Fruit fly (Drosophila melanogaster) whole organism, embryonic: ENCODE results near the gene CG3587.
A peak's percentile ranks its signal among the peaks of the same experiment; 100 is the strongest.

ENCODE experiments used
- Adf1 ChIP-seq: fragments of 200-800 bp; sonication (Bioruptor generic); IDR thresholded peaks from 2 replicates; pipeline ENCODE4 v1.3.6; 2022; ENCODE audit warnings: missing biosample characterization, missing genetic modification characterization
- Awh ChIP-seq: fragments of 200-800 bp; sonication (Bioruptor generic); IDR thresholded peaks from 2 replicates; pipeline ENCODE4, ENCODE4 v1.3.6; 2022; ENCODE audit warnings: missing biosample characterization, missing genetic modification characterization
- BEAF-32 ChIP-seq: fragments of 200-800 bp; sonication (Bioruptor generic); optimal IDR thresholded peaks from 3 replicates; lab custom pipeline; 2017; ENCODE audit warnings: missing biosample characterization, missing genetic modification characterization, mild to moderate bottlenecking, moderate library complexity, missing genetic modification reagents
- CG14710 ChIP-seq: fragments of 200-800 bp; sonication (Bioruptor generic); optimal IDR thresholded peaks from 3 replicates; lab custom pipeline; 2019; ENCODE audit warnings: missing biosample characterization, mild to moderate bottlenecking, missing genetic modification characterization, moderate library complexity
- CG1529 ChIP-seq: fragments of 200-800 bp; sonication (Bioruptor generic); optimal IDR thresholded peaks from 3 replicates; lab custom pipeline; 2018; ENCODE audit warnings: missing biosample characterization, missing genetic modification characterization
- CG15514 ChIP-seq: fragments of 200-800 bp; sonication (Bioruptor generic); optimal IDR thresholded peaks from 3 replicates; lab custom pipeline; 2017; ENCODE audit warnings: missing biosample characterization, missing genetic modification characterization, mild to moderate bottlenecking, moderate library complexity, missing genetic modification reagents
- CG17385 ChIP-seq: fragments of 200-800 bp; sonication (Bioruptor generic); optimal IDR thresholded peaks from 3 replicates; lab custom pipeline; 2018; ENCODE audit warnings: missing biosample characterization, mild to moderate bottlenecking, missing genetic modification characterization
- CG1792 ChIP-seq: fragments of 200-800 bp; sonication (Bioruptor generic); optimal IDR thresholded peaks from 2 replicates; lab custom pipeline; 2016; ENCODE audit warnings: missing biosample characterization, missing genetic modification characterization
- CG18262 ChIP-seq: fragments of 200-800 bp; optimal IDR thresholded peaks from 3 replicates; lab custom pipeline; 2019; ENCODE audit warnings: missing biosample characterization, mild to moderate bottlenecking, missing genetic modification characterization, moderate library complexity
- CG2116 ChIP-seq: fragments of 200-800 bp; sonication (Bioruptor generic); optimal IDR thresholded peaks from 3 replicates; lab custom pipeline; 2018; ENCODE audit warnings: missing biosample characterization, mild to moderate bottlenecking, missing genetic modification characterization
- CG2120 ChIP-seq: fragments of 200-800 bp; sonication (Bioruptor generic); optimal IDR thresholded peaks from 3 replicates; lab custom pipeline; 2016; ENCODE audit warnings: missing biosample characterization, missing genetic modification characterization
- CG31388 ChIP-seq: fragments of 200-800 bp; sonication (Bioruptor generic); optimal IDR thresholded peaks from 2 replicates; lab custom pipeline; 2016; ENCODE audit warnings: missing biosample characterization, missing genetic modification characterization
- CG3847 ChIP-seq: fragments of 200-800 bp; sonication (Bioruptor generic); IDR thresholded peaks from 2 replicates; pipeline ENCODE4 v1.3.6; 2022; ENCODE audit warnings: missing biosample characterization, missing genetic modification characterization
- CG42726 ChIP-seq: fragments of 200-800 bp; sonication (Bioruptor generic); IDR thresholded peaks from 2 replicates; pipeline ENCODE4 v1.3.6; 2022; ENCODE audit warnings: missing biosample characterization, missing genetic modification characterization; ENCODE audit not compliant: partially characterized antibody
- CG4360 ChIP-seq: fragments of 200-800 bp; sonication (Bioruptor generic); IDR thresholded peaks from 2 replicates; pipeline ENCODE4 v1.3.6; 2022; ENCODE audit warnings: missing biosample characterization, missing genetic modification characterization
- CG4617 ChIP-seq: fragments of 200-800 bp; sonication (Bioruptor generic); optimal IDR thresholded peaks from 3 replicates; lab custom pipeline; 2016; ENCODE audit warnings: missing biosample characterization, missing genetic modification characterization, borderline replicate concordance
- CG4820 ChIP-seq: fragments of 200-800 bp; sonication (Bioruptor generic); optimal IDR thresholded peaks from 3 replicates; lab custom pipeline; 2016; ENCODE audit warnings: missing biosample characterization, missing genetic modification characterization
- CG5245 ChIP-seq: fragments of 200-800 bp; sonication (Bioruptor generic); optimal IDR thresholded peaks from 3 replicates; lab custom pipeline; 2016; ENCODE audit warnings: missing biosample characterization, missing genetic modification characterization
- CG6272 ChIP-seq: fragments of 200-800 bp; sonication (Bioruptor generic); IDR thresholded peaks from 2 replicates; pipeline ENCODE4 v1.3.6; 2022; ENCODE audit warnings: missing biosample characterization, missing genetic modification characterization
- CG9215 ChIP-seq: fragments of 200-800 bp; sonication (Bioruptor generic); IDR thresholded peaks from 2 replicates; pipeline ENCODE4 v1.3.6; 2022; ENCODE audit warnings: missing biosample characterization, missing genetic modification characterization
- CG9797 ChIP-seq: fragments of 200-800 bp; sonication (Bioruptor generic); optimal IDR thresholded peaks from 3 replicates; lab custom pipeline; 2018; ENCODE audit warnings: missing biosample characterization, mild to moderate bottlenecking, missing genetic modification characterization
- CG9876 ChIP-seq: fragments of 200-800 bp; sonication (Bioruptor generic); optimal IDR thresholded peaks from 2 replicates; lab custom pipeline; 2016; ENCODE audit warnings: missing biosample characterization, missing genetic modification characterization
- CoRest ChIP-seq: fragments of 200-800 bp; sonication (Bioruptor generic); optimal IDR thresholded peaks from 3 replicates; lab custom pipeline; 2018; ENCODE audit warnings: missing biosample characterization, mild to moderate bottlenecking, missing genetic modification characterization, moderate library complexity
- Dip3 ChIP-seq: fragments of 200-800 bp; sonication (Bioruptor generic); optimal IDR thresholded peaks from 3 replicates; lab custom pipeline; 2016; ENCODE audit warnings: missing biosample characterization, missing genetic modification characterization
- Dref ChIP-seq: fragments of 200-800 bp; sonication (Bioruptor generic); IDR thresholded peaks from 2 replicates; pipeline ENCODE4 v1.3.6; 2022; ENCODE audit warnings: missing biosample characterization, missing genetic modification characterization
- E2f2 ChIP-seq: fragments of 200-800 bp; sonication (Bioruptor generic); IDR thresholded peaks from 2 replicates; pipeline ENCODE4 v1.3.6; 2022; ENCODE audit warnings: missing biosample characterization, missing genetic modification characterization
- GATAe ChIP-seq: fragments of 200-800 bp; sonication (Bioruptor generic); conservative IDR thresholded peaks from 2 replicates; pipeline ENCODE4 v1.3.6; 2022; ENCODE audit warnings: missing biosample characterization, missing genetic modification characterization
- H15 ChIP-seq: fragments of 200-800 bp; sonication (Bioruptor generic); IDR thresholded peaks from 3 replicates; pipeline ENCODE4 v1.3.6; 2022; ENCODE audit warnings: missing biosample characterization, missing genetic modification characterization
- HLH4C ChIP-seq: fragments of 200-800 bp; sonication (Bioruptor generic); IDR thresholded peaks from 3 replicates; pipeline ENCODE4 v1.3.6; 2022; ENCODE audit warnings: missing biosample characterization, missing genetic modification characterization; ENCODE audit not compliant: partially characterized antibody
- HmgZ ChIP-seq: fragments of 200-800 bp; sonication (Bioruptor generic); optimal IDR thresholded peaks from 2 replicates; lab custom pipeline; 2018; ENCODE audit warnings: missing biosample characterization, mild to moderate bottlenecking, missing genetic modification characterization
- Med ChIP-seq: fragments of 200-800 bp; sonication (Bioruptor generic); peaks from one replicate; lab custom pipeline; 2016; ENCODE audit warnings: missing biosample characterization, missing genetic modification characterization, mild to moderate bottlenecking, inconsistent platforms, moderate library complexity
- Pdp1 ChIP-seq, 2 experiments: fragments of 200-800 bp; sonication (Bioruptor generic); optimal IDR thresholded peaks; 3 replicates each; lab custom pipeline; 2016; ENCODE audit warnings: missing biosample characterization in 2 of 2, missing genetic modification characterization in 2 of 2, mild to moderate bottlenecking in 1 of 2, moderate library complexity in 1 of 2
- Ptx1 ChIP-seq: fragments of 200-800 bp; sonication (Bioruptor generic); IDR thresholded peaks from 2 replicates; pipeline ENCODE4 v1.3.6; 2022; ENCODE audit warnings: missing biosample characterization, missing genetic modification characterization
- Sin3A ChIP-seq: fragments of >200 bp; optimal IDR thresholded peaks from 2 replicates; lab custom pipeline; 2018
- Xbp1 ChIP-seq: fragments of 200-800 bp; sonication (Bioruptor generic); optimal IDR thresholded peaks from 3 replicates; lab custom pipeline; 2016; ENCODE audit warnings: missing biosample characterization, mild to moderate bottlenecking, missing genetic modification characterization
- bowl ChIP-seq: fragments of 200-800 bp; sonication (Bioruptor generic); IDR thresholded peaks from 2 replicates; pipeline ENCODE4 v1.3.6; 2022; ENCODE audit warnings: missing biosample characterization, missing genetic modification characterization
- chif ChIP-seq, 2 experiments: fragments of 200-800 bp; sonication (Bioruptor generic); optimal IDR thresholded peaks; 3 replicates each; lab custom pipeline; 2016; ENCODE audit warnings: missing biosample characterization in 2 of 2, missing genetic modification characterization in 2 of 2
- dmrt11E ChIP-seq: fragments of 200-800 bp; sonication (Bioruptor generic); optimal IDR thresholded peaks from 3 replicates; lab custom pipeline; 2018; ENCODE audit warnings: missing biosample characterization, mild to moderate bottlenecking, missing genetic modification characterization, moderate library complexity
- gce ChIP-seq: fragments of 200-800 bp; sonication (Bioruptor generic); IDR thresholded peaks from 3 replicates; pipeline ENCODE4 v1.3.6; 2022; ENCODE audit warnings: missing biosample characterization, missing genetic modification characterization
- jumu ChIP-seq: fragments of 200-800 bp; sonication (Bioruptor generic); optimal IDR thresholded peaks from 3 replicates; lab custom pipeline; 2016; ENCODE audit warnings: missing biosample characterization, missing genetic modification characterization
- knrl ChIP-seq: fragments of 200-800 bp; sonication (Bioruptor generic); IDR thresholded peaks from 3 replicates; pipeline ENCODE4 v1.3.6; 2022; ENCODE audit warnings: missing biosample characterization, missing genetic modification characterization; ENCODE audit not compliant: partially characterized antibody
- mam ChIP-seq: fragments of 200-800 bp; sonication (Bioruptor generic); optimal IDR thresholded peaks from 3 replicates; lab custom pipeline; 2016; ENCODE audit warnings: missing biosample characterization, missing genetic modification characterization
- pzg ChIP-seq: fragments of 200-800 bp; sonication (Bioruptor generic); optimal IDR thresholded peaks from 3 replicates; lab custom pipeline; 2018; ENCODE audit warnings: missing biosample characterization, mild to moderate bottlenecking, missing genetic modification characterization, moderate library complexity
- row ChIP-seq: fragments of 200-800 bp; sonication (Bioruptor generic); IDR thresholded peaks from 3 replicates; pipeline ENCODE4 v1.3.6; 2022; ENCODE audit warnings: missing biosample characterization, missing genetic modification characterization
- sqz ChIP-seq: fragments of 200-800 bp; sonication (Bioruptor generic); optimal IDR thresholded peaks from 3 replicates; lab custom pipeline; 2018; ENCODE audit warnings: missing biosample characterization, mild to moderate bottlenecking, missing genetic modification characterization
- tio ChIP-seq: fragments of 200-800 bp; sonication (Bioruptor generic); optimal IDR thresholded peaks from 2 replicates; lab custom pipeline; 2017; ENCODE audit warnings: missing biosample characterization, missing genetic modification characterization, inconsistent platforms
- twi ChIP-seq: fragments of 200-800 bp; optimal IDR thresholded peaks from 2 replicates; lab custom pipeline; 2019; ENCODE audit warnings: missing biosample characterization, mild to moderate bottlenecking, missing genetic modification characterization, moderate library complexity
- zfh2 ChIP-seq: fragments of 200-800 bp; sonication (Bioruptor generic); optimal IDR thresholded peaks from 2 replicates; lab custom pipeline; 2016; ENCODE audit warnings: missing biosample characterization, missing genetic modification characterization

Gene CG3587

DNA sequence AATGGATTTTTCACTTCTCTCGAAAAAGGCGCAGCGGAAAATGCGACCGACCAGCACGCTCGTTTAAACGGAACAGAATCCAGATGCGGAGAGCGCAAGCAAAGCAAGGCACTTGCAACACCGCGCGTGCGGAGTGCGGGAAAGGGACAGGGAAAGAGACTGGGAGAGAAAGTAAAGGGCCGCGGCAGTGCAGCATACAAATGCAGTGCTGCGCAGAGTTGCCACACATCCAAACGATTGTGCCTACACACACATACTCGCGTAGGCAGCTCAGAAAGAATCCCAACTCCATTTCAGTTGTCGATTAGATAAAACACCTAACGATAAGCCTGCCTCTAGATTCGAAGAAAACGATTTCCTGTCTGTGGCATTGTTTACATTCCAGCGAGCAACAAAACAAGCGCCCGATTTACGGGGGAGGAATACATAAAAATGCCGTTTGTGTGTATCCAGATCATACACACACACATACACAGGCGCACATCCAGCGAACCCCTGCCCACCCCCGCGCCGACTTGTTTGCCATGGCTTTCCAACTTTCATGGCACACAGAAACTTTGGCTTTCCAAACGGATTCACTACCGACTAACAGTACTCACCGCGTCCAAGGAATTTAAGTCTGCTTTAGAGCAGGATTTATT is 40.5 kb upstream of the CG3587 start (continued):
- no peak for TF ChIP-seq Dip3 (GFP tag; lab: Kevin White, UChicago)
- TF ChIP-seq gce, result no peak
- peak; percentile 15 for TF ChIP-seq twi (tag; lab: Kevin White, UChicago)
- TF ChIP-seq CG2120 (GFP tag; lab: Kevin White, UChicago), result no peak
- peak; percentile 42; the same call in 1 of the 2 replicates for TF ChIP-seq CG4360 (GFP tag; lab: Robert Waterston, UW)
- TF ChIP-seq HmgZ, result peak; percentile 19
- TF ChIP-seq tio (GFP tag; lab: Kevin White, UChicago), result no peak
- no peak for TF ChIP-seq CG1529 (GFP tag; lab: Kevin White, UChicago)
- no peak for TF ChIP-seq CG9215
- TF ChIP-seq dmrt11E (tag; lab: Kevin White, UChicago), result no peak
- TF ChIP-seq Ptx1 (GFP tag; lab: Robert Waterston, UW), result peak; percentile 23; the same call in 1 of the 2 replicates
- TF ChIP-seq CG9876 (GFP tag; lab: Kevin White, UChicago), result no peak
- no peak for TF ChIP-seq CG9797 (GFP tag; lab: Kevin White, UChicago)
- TF ChIP-seq sqz (GFP tag; lab: Kevin White, UChicago), result no peak
- no peak for TF ChIP-seq bowl (GFP tag; lab: Robert Waterston, UW)

dm6 chrX:1900123-1900818 is 39.8 kb upstream of the CG3587 start, which contains the start of gene arm:
Gene arm (minus strand): TSS chrX:1900646.
- TF ChIP-seq CG42726 (GFP tag; lab: Robert Waterston, UW), result no peak
- no peak for TF ChIP-seq CG17385 (GFP tag; lab: Kevin White, UChicago)
- TF ChIP-seq E2f2, result peak; percentile 85
- peak; percentile 20 for TF ChIP-seq Med
- TF ChIP-seq chif (GFP tag; optimal IDR thresholded peaks at IDR 0.05; lab: Kevin White, UChicago), result no peak
- TF ChIP-seq jumu (GFP tag; lab: Kevin White, UChicago), result peak; percentile 10
- TF ChIP-seq CG18262 (tag; lab: Kevin White, UChicago), result no peak
- TF ChIP-seq Awh (GFP tag; lab: Robert Waterston, UW), result no peak
- TF ChIP-seq Sin3A, result no peak
- no peak for TF ChIP-seq CG6272
- peak in 1 of 2 experiments; percentile 21 for TF ChIP-seq Pdp1 (GFP tag; optimal IDR thresholded peaks at IDR 0.05; lab: Kevin White, UChicago)
- TF ChIP-seq CG5245 (GFP tag; lab: Kevin White, UChicago), result no peak
- peak; percentile 11 for TF ChIP-seq mam
- peak; percentile 19 for TF ChIP-seq CG4617 (GFP tag; lab: Kevin White, UChicago)
- peak; percentile 4 for TF ChIP-seq CoRest (tag; lab: Kevin White, UChicago)
- peak; percentile 65 for TF ChIP-seq Dref (GFP tag; lab: Robert Waterston, UW)
- TF ChIP-seq CG2116 (GFP tag; lab: Kevin White, UChicago), result peak; percentile 11
- no peak for TF ChIP-seq CG1792 (GFP tag; lab: Kevin White, UChicago)
- no peak for TF ChIP-seq Xbp1 (GFP tag; lab: Kevin White, UChicago)
- TF ChIP-seq knrl, result 0 out of 3 replicates have a peak, but pooled peaks have one; percentile 11
- peak; percentile 29 for TF ChIP-seq pzg (GFP tag; lab: Kevin White, UChicago)
- peak; percentile 6 for TF ChIP-seq CG14710 (tag; lab: Kevin White, UChicago)
- no peak for TF ChIP-seq CG31388 (GFP tag; lab: Kevin White, UChicago)
- peak; percentile 11 for TF ChIP-seq CG15514 (GFP tag; lab: Kevin White, UChicago)
- TF ChIP-seq zfh2 (GFP tag; lab: Kevin White, UChicago), result peak; percentile 2
- no peak for TF ChIP-seq GATAe (GFP tag; lab: Robert Waterston, UW)
- peak; percentile 38; the same call in 2 of the 3 replicates for TF ChIP-seq row (GFP tag; lab: Robert Waterston, UW)
- TF ChIP-seq H15 (GFP tag; lab: Robert Waterston, UW), result no peak
- peak; percentile 26; the same call in 1 of the 3 replicates for TF ChIP-seq HLH4C
- peak; percentile 43 for TF ChIP-seq CG2120 (GFP tag; lab: Kevin White, UChicago)
- TF ChIP-seq Adf1 (GFP tag; lab: Robert Waterston, UW), result no peak
- TF ChIP-seq BEAF-32 (GFP tag; lab: Kevin White, UChicago), result peak; percentile 56
- TF ChIP-seq CG4820, result peak; percentile 26
- 0 out of 2 replicates have a peak, but pooled peaks have one; percentile 10 for TF ChIP-seq CG3847
